Fruit fly (Drosophila melanogaster): ENCODE measurements around the gene santa-maria.

santa-maria gene

dm6 chr2L:7442929-7443328, 8.1 kb downstream of the santa-maria start (continued):
- TF ChIP-seq Meics (GFP tag; optimal IDR thresholded peaks at IDR 0.05), result peak; percentile 51
- no peak for TF ChIP-seq Asciz (GFP tag; optimal IDR thresholded peaks at IDR 0.05)
- 0 out of 3 replicates have a peak, but pooled peaks have one; percentile 10 for TF ChIP-seq CG14050 (GFP tag; IDR thresholded peaks at IDR 0.05)
- no peak for TF ChIP-seq CG11093 (GFP tag; IDR thresholded peaks at IDR 0.05)
- peak; percentile 75 for TF ChIP-seq CG32532 (GFP tag; IDR thresholded peaks at IDR 0.05)
- TF ChIP-seq chinmo (GFP tag; IDR thresholded peaks at IDR 0.05; ENCODE audit: partially characterized antibody), result no peak
- TF ChIP-seq scrt (GFP tag; optimal IDR thresholded peaks at IDR 0.05), result no peak
- no peak for TF ChIP-seq az2 (GFP tag; optimal IDR thresholded peaks at IDR 0.05)
- no peak for TF ChIP-seq GATAe (GFP tag; conservative IDR thresholded peaks at IDR 0.05)
- TF ChIP-seq CG18262 (tag; optimal IDR thresholded peaks at IDR 0.05), result no peak
- no peak for TF ChIP-seq gsb-n (tag; optimal IDR thresholded peaks at IDR 0.05)
- no peak for TF ChIP-seq CHES-1-like (GFP tag; optimal IDR thresholded peaks at IDR 0.05)
- TF ChIP-seq Camta (GFP tag; optimal IDR thresholded peaks at IDR 0.05), result no peak
- TF ChIP-seq tgo (GFP tag; IDR thresholded peaks at IDR 0.05), result peak; percentile 49; the same call in 2 of the 3 replicates
- no peak for TF ChIP-seq B-H2 (GFP tag; optimal IDR thresholded peaks at IDR 0.05)
- no peak for TF ChIP-seq CG11398 (GFP tag; optimal IDR thresholded peaks at IDR 0.05)
- TF ChIP-seq jumu (GFP tag; optimal IDR thresholded peaks at IDR 0.05), result no peak
- TF ChIP-seq CG3838 (GFP tag; optimal IDR thresholded peaks at IDR 0.05), result no peak
- TF ChIP-seq gsb (GFP tag; IDR thresholded peaks at IDR 0.05), result 0 out of 2 replicates have a peak, but pooled peaks have one; percentile 36
- no peak for TF ChIP-seq tup (GFP tag; optimal IDR thresholded peaks at IDR 0.05)
- TF ChIP-seq toy (GFP tag; IDR thresholded peaks at IDR 0.05), result no peak
- no peak for TF ChIP-seq en (GFP tag; optimal IDR thresholded peaks at IDR 0.05)
- TF ChIP-seq salm (tag; optimal IDR thresholded peaks at IDR 0.05), result no peak
- TF ChIP-seq bigmax (GFP tag; optimal IDR thresholded peaks at IDR 0.05), result no peak
- no peak for TF ChIP-seq sima (GFP tag; optimal IDR thresholded peaks at IDR 0.05)
- no peak for TF ChIP-seq klu (GFP tag; IDR thresholded peaks at IDR 0.05)
- peak; percentile 65 for TF ChIP-seq CG15269 (tag; optimal IDR thresholded peaks at IDR 0.05)
- TF ChIP-seq Aef1 (GFP tag; IDR thresholded peaks at IDR 0.05), result no peak; the same call in 2 of the 3 replicates
- TF ChIP-seq ken (GFP tag; IDR thresholded peaks at IDR 0.05), result no peak
- no peak for TF ChIP-seq Deaf1 (tag; optimal IDR thresholded peaks at IDR 0.05)
- TF ChIP-seq CG14710 (tag; optimal IDR thresholded peaks at IDR 0.05), result no peak
- TF ChIP-seq ara (GFP tag; IDR thresholded peaks at IDR 0.05), result no peak
- no peak for TF ChIP-seq CG16815 (GFP tag; optimal IDR thresholded peaks at IDR 0.05)
- TF ChIP-seq gcm2 (GFP tag; optimal IDR thresholded peaks at IDR 0.05), result no peak
- TF ChIP-seq Blimp-1 (GFP tag; optimal IDR thresholded peaks at IDR 0.05), result no peak
- TF ChIP-seq CG2202 (tag; optimal IDR thresholded peaks at IDR 0.05), result no peak
- TF ChIP-seq h (optimal IDR thresholded peaks at IDR 0.05), result no peak
- no peak for TF ChIP-seq CG10654 (GFP tag; optimal IDR thresholded peaks at IDR 0.05)
- no peak for TF ChIP-seq CG15011 (GFP tag; optimal IDR thresholded peaks at IDR 0.05)
- no peak for TF ChIP-seq Max (GFP tag; optimal IDR thresholded peaks at IDR 0.05)
- TF ChIP-seq Atf-2 (GFP tag; optimal IDR thresholded peaks at IDR 0.05), result no peak
- no peak for TF ChIP-seq CG6254 (GFP tag; optimal IDR thresholded peaks at IDR 0.05)
- TF ChIP-seq CG14965 (GFP tag; optimal IDR thresholded peaks at IDR 0.05; ENCODE audit: borderline replicate concordance), result no peak
- no peak for TF ChIP-seq sna (GFP tag; IDR thresholded peaks at IDR 0.05; ENCODE audit: partially characterized antibody)
- TF ChIP-seq CG3995 (GFP tag; optimal IDR thresholded peaks at IDR 0.05), result no peak
- no peak for TF ChIP-seq NC2β (GFP tag; optimal IDR thresholded peaks at IDR 0.05)
- no peak for TF ChIP-seq CG17568 (GFP tag; optimal IDR thresholded peaks at IDR 0.05)
- no peak for TF ChIP-seq CG9876 (GFP tag; optimal IDR thresholded peaks at IDR 0.05)
- TF ChIP-seq gfzf (GFP tag; optimal IDR thresholded peaks at IDR 0.05), result no peak
- TF ChIP-seq CG12391 (tag; optimal IDR thresholded peaks at IDR 0.05), result peak; percentile 38
- no peak for TF ChIP-seq Myb (GFP tag; optimal IDR thresholded peaks at IDR 0.05)
- TF ChIP-seq Six4 (GFP tag; optimal IDR thresholded peaks at IDR 0.05), result no peak
